Fruit fly (Drosophila melanogaster) whole organism, embryonic: ENCODE measurements around the gene Tim17b1.

ENCODE experiments used
- Abd-B ChIP-seq: fragments of 200-800 bp; sonication (Bioruptor generic); optimal IDR thresholded peaks from 2 replicates; lab custom pipeline; 2018; ENCODE audit warnings: missing biosample characterization, mild to moderate bottlenecking, missing genetic modification characterization, moderate library complexity
- CG10267 ChIP-seq: fragments of 200-800 bp; sonication (Bioruptor generic); optimal IDR thresholded peaks from 2 replicates; lab custom pipeline; 2018; ENCODE audit warnings: missing biosample characterization, mild to moderate bottlenecking, missing genetic modification characterization, moderate library complexity
- CG10565 ChIP-seq: fragments of 200-800 bp; sonication (Bioruptor generic); optimal IDR thresholded peaks from 3 replicates; lab custom pipeline; 2016; ENCODE audit warnings: missing biosample characterization, mild to moderate bottlenecking, missing genetic modification characterization
- CG11456 ChIP-seq: fragments of 200-800 bp; sonication (Bioruptor generic); IDR thresholded peaks from 3 replicates; pipeline ENCODE4 v1.3.6; 2022; ENCODE audit warnings: missing biosample characterization, missing genetic modification characterization
- CG11696 ChIP-seq: fragments of 200-800 bp; sonication (Bioruptor generic); IDR thresholded peaks from 2 replicates; pipeline ENCODE4 v1.3.6; 2022; ENCODE audit warnings: missing biosample characterization, missing genetic modification characterization
- CG12155 ChIP-seq: fragments of 200-800 bp; sonication (Bioruptor generic); optimal IDR thresholded peaks from 3 replicates; lab custom pipeline; 2016; ENCODE audit warnings: missing biosample characterization, missing genetic modification characterization
- CG12391 ChIP-seq: fragments of 200-800 bp; sonication (Bioruptor generic); optimal IDR thresholded peaks from 3 replicates; lab custom pipeline; 2018; ENCODE audit warnings: missing biosample characterization, mild to moderate bottlenecking, missing genetic modification characterization, moderate library complexity
- CG1529 ChIP-seq: fragments of 200-800 bp; sonication (Bioruptor generic); optimal IDR thresholded peaks from 3 replicates; lab custom pipeline; 2018; ENCODE audit warnings: missing biosample characterization, missing genetic modification characterization
- CG15696 ChIP-seq: fragments of 200-800 bp; sonication (Bioruptor generic); optimal IDR thresholded peaks from 2 replicates; lab custom pipeline; 2019; ENCODE audit warnings: missing biosample characterization, mild to moderate bottlenecking, missing genetic modification characterization, moderate library complexity
- CG17359 ChIP-seq: fragments of 200-800 bp; sonication (Bioruptor generic); optimal IDR thresholded peaks from 3 replicates; lab custom pipeline; 2018; ENCODE audit warnings: missing biosample characterization, mild to moderate bottlenecking, missing genetic modification characterization, moderate library complexity
- CG2120 ChIP-seq: fragments of 200-800 bp; sonication (Bioruptor generic); optimal IDR thresholded peaks from 3 replicates; lab custom pipeline; 2016; ENCODE audit warnings: missing biosample characterization, missing genetic modification characterization
- CG30403 ChIP-seq: fragments of 200-800 bp; sonication (Bioruptor generic); optimal IDR thresholded peaks from 3 replicates; lab custom pipeline; 2016; ENCODE audit warnings: missing biosample characterization, missing genetic modification characterization
- CG32532 ChIP-seq: fragments of 200-800 bp; sonication (Bioruptor generic); IDR thresholded peaks from 2 replicates; pipeline ENCODE4 v1.3.6; 2022; ENCODE audit warnings: missing biosample characterization, missing genetic modification characterization
- CG3995 ChIP-seq: fragments of 200-800 bp; sonication (Bioruptor generic); optimal IDR thresholded peaks from 3 replicates; lab custom pipeline; 2016; ENCODE audit warnings: missing biosample characterization, missing genetic modification characterization
- CG4424 ChIP-seq: fragments of 200-800 bp; sonication (Bioruptor generic); optimal IDR thresholded peaks from 3 replicates; lab custom pipeline; 2016; ENCODE audit warnings: missing biosample characterization, missing genetic modification characterization
- CG5953 ChIP-seq: fragments of 200-800 bp; sonication (Bioruptor generic); IDR thresholded peaks from 2 replicates; pipeline ENCODE4 v1.3.6; 2022; ENCODE audit warnings: missing biosample characterization, missing genetic modification characterization
- CG8290 ChIP-seq, 3 experiments: fragments of 200-800 bp; sonication (Bioruptor generic); optimal IDR thresholded peaks; 2 replicates each; lab custom pipeline; 2016 to 2019; ENCODE audit warnings: missing biosample characterization in 3 of 3, missing genetic modification characterization in 3 of 3, mild to moderate bottlenecking in 2 of 3, moderate library complexity in 1 of 3
- CG8388 ChIP-seq: fragments of 200-800 bp; sonication (Bioruptor generic); optimal IDR thresholded peaks from 2 replicates; lab custom pipeline; 2019; ENCODE audit warnings: missing biosample characterization, mild to moderate bottlenecking, missing genetic modification characterization, moderate library complexity
- CG9437 ChIP-seq: fragments of 200-800 bp; sonication (Bioruptor generic); optimal IDR thresholded peaks from 2 replicates; lab custom pipeline; 2018; ENCODE audit warnings: missing biosample characterization, mild to moderate bottlenecking, missing genetic modification characterization
- CG9932 ChIP-seq: fragments of 200-800 bp; sonication (Bioruptor generic); IDR thresholded peaks from 2 replicates; pipeline ENCODE4 v1.3.6; 2022; ENCODE audit warnings: missing biosample characterization, missing genetic modification characterization
- HLH54F ChIP-seq: fragments of 200-800 bp; sonication (Bioruptor generic); optimal IDR thresholded peaks from 3 replicates; lab custom pipeline; 2016; ENCODE audit warnings: missing biosample characterization, missing genetic modification characterization
- HmgZ ChIP-seq: fragments of 200-800 bp; sonication (Bioruptor generic); optimal IDR thresholded peaks from 2 replicates; lab custom pipeline; 2018; ENCODE audit warnings: missing biosample characterization, mild to moderate bottlenecking, missing genetic modification characterization
- Med ChIP-seq: fragments of 200-800 bp; sonication (Bioruptor generic); peaks from one replicate; lab custom pipeline; 2016; ENCODE audit warnings: missing biosample characterization, missing genetic modification characterization, mild to moderate bottlenecking, inconsistent platforms, moderate library complexity
- Pdp1 ChIP-seq, 2 experiments: fragments of 200-800 bp; sonication (Bioruptor generic); optimal IDR thresholded peaks; 3 replicates each; lab custom pipeline; 2016; ENCODE audit warnings: missing biosample characterization in 2 of 2, missing genetic modification characterization in 2 of 2, mild to moderate bottlenecking in 1 of 2, moderate library complexity in 1 of 2
- Side ChIP-seq: fragments of 200-800 bp; sonication (Bioruptor generic); optimal IDR thresholded peaks from 2 replicates; lab custom pipeline; 2016; ENCODE audit warnings: missing biosample characterization, missing genetic modification characterization
- Sox100B ChIP-seq: fragments of 200-800 bp; sonication (Bioruptor generic); optimal IDR thresholded peaks from 3 replicates; lab custom pipeline; 2018; ENCODE audit warnings: missing biosample characterization, mild to moderate bottlenecking, missing genetic modification characterization
- Xrp1 ChIP-seq: fragments of 200-800 bp; sonication (Bioruptor generic); IDR thresholded peaks from 2 replicates; pipeline ENCODE4 v1.3.6; 2022; ENCODE audit warnings: missing biosample characterization, missing genetic modification characterization
- ab ChIP-seq: fragments of 200-800 bp; sonication (Bioruptor generic); optimal IDR thresholded peaks from 2 replicates; lab custom pipeline; 2016; ENCODE audit warnings: missing biosample characterization, missing genetic modification characterization
- ara ChIP-seq: fragments of 200-800 bp; sonication (Bioruptor generic); IDR thresholded peaks from 2 replicates; pipeline ENCODE4 v1.3.6; 2022; ENCODE audit warnings: missing biosample characterization, missing genetic modification characterization
- cad ChIP-seq: fragments of >200 bp; optimal IDR thresholded peaks from 2 replicates; lab custom pipeline; 2017; ENCODE audit warnings: missing biosample characterization, missing genetic modification characterization
- chif ChIP-seq, 2 experiments: fragments of 200-800 bp; sonication (Bioruptor generic); optimal IDR thresholded peaks; 3 replicates each; lab custom pipeline; 2016; ENCODE audit warnings: missing biosample characterization in 2 of 2, missing genetic modification characterization in 2 of 2
- ci ChIP-seq: fragments of 200-800 bp; sonication (Bioruptor generic); IDR thresholded peaks from 3 replicates; pipeline ENCODE4 v1.3.6; 2022; ENCODE audit warnings: missing biosample characterization, missing genetic modification characterization
- dm ChIP-seq: fragments of 200-800 bp; sonication (Bioruptor generic); optimal IDR thresholded peaks from 3 replicates; lab custom pipeline; 2016; ENCODE audit warnings: missing biosample characterization, missing genetic modification characterization
- dpn ChIP-seq, 2 experiments: fragments of 200-800 bp; sonication (Bioruptor generic); optimal IDR thresholded peaks; 3 replicates each; lab custom pipeline; 2016; ENCODE audit warnings: missing biosample characterization in 2 of 2, missing genetic modification characterization in 2 of 2
- fru ChIP-seq: fragments of >200 bp; optimal IDR thresholded peaks from 2 replicates; lab custom pipeline; 2017
- gt ChIP-seq: fragments of 200-800 bp; sonication (Bioruptor generic); IDR thresholded peaks from 2 replicates; pipeline ENCODE4 v1.3.6; 2022; ENCODE audit warnings: missing biosample characterization, missing genetic modification characterization
- insv ChIP-seq, 2 experiments: fragments of 200-800 bp; sonication (Bioruptor generic); optimal IDR thresholded peaks; 3 replicates each; lab custom pipeline; 2016 to 2018; ENCODE audit warnings: missing biosample characterization in 2 of 2, missing genetic modification characterization in 2 of 2
- jumu ChIP-seq: fragments of 200-800 bp; sonication (Bioruptor generic); optimal IDR thresholded peaks from 3 replicates; lab custom pipeline; 2016; ENCODE audit warnings: missing biosample characterization, missing genetic modification characterization
- ken ChIP-seq: fragments of 200-800 bp; sonication (Bioruptor generic); IDR thresholded peaks from 3 replicates; pipeline ENCODE4 v1.3.6; 2022; ENCODE audit warnings: missing biosample characterization, missing genetic modification characterization
- lbe ChIP-seq: fragments of 200-800 bp; sonication (Bioruptor generic); optimal IDR thresholded peaks from 2 replicates; lab custom pipeline; 2016; ENCODE audit warnings: missing biosample characterization, mild to moderate bottlenecking, missing genetic modification characterization
- pzg ChIP-seq: fragments of 200-800 bp; sonication (Bioruptor generic); optimal IDR thresholded peaks from 3 replicates; lab custom pipeline; 2018; ENCODE audit warnings: missing biosample characterization, mild to moderate bottlenecking, missing genetic modification characterization, moderate library complexity
- sens ChIP-seq: fragments of 200-800 bp; sonication (Bioruptor generic); peaks from one replicate; lab custom pipeline; 2016; ENCODE audit warnings: missing biosample characterization, missing genetic modification characterization
- sob ChIP-seq: fragments of 200-800 bp; sonication (Bioruptor generic); IDR thresholded peaks from 2 replicates; pipeline ENCODE4 v1.3.6; 2022; ENCODE audit warnings: missing biosample characterization, missing genetic modification characterization
- stwl ChIP-seq: fragments of 200-800 bp; sonication (Bioruptor generic); optimal IDR thresholded peaks from 3 replicates; lab custom pipeline; 2018; ENCODE audit warnings: missing biosample characterization, mild to moderate bottlenecking, missing genetic modification characterization, moderate library complexity
- zf30C ChIP-seq: fragments of 200-800 bp; sonication (Bioruptor generic); optimal IDR thresholded peaks from 3 replicates; lab custom pipeline; 2018; ENCODE audit warnings: missing biosample characterization, mild to moderate bottlenecking, missing genetic modification characterization

Gene Tim17b1

dm6 chr3R:5264251-5265098 lies 35.5 kb upstream of the Tim17b1 start (continued):
- TF ChIP-seq CG11456 (GFP tag; lab: Robert Waterston, UW): no peak

- TF ChIP-seq cad (GFP tag; lab: Kevin White, UChicago): peak; percentile 30
- TF ChIP-seq CG10565 (GFP tag; lab: Kevin White, UChicago): no peak
Observed at dm6 chr3R:5266282-5266681, 33.7 kb upstream of the Tim17b1 start.

dm6 chr3R:5268495-5268894 lies 31.4 kb upstream of the Tim17b1 start:
- TF ChIP-seq Pdp1 (GFP tag; optimal IDR thresholded peaks at IDR 0.05; lab: Kevin White, UChicago): no peak
- TF ChIP-seq CG12391 (tag; lab: Kevin White, UChicago): no peak
- TF ChIP-seq CG1529 (GFP tag; lab: Kevin White, UChicago): no peak
- TF ChIP-seq Side: no peak
- TF ChIP-seq CG4424 (GFP tag; lab: Kevin White, UChicago): no peak
- no peak for TF ChIP-seq CG32532
- no peak for TF ChIP-seq CG9932 (GFP tag; lab: Robert Waterston, UW)
- peak; percentile 77 for TF ChIP-seq CG3995 (GFP tag; lab: Kevin White, UChicago)
- no peak for TF ChIP-seq dm (GFP tag; lab: Kevin White, UChicago)
- TF ChIP-seq gt (GFP tag; lab: Robert Waterston, UW): no peak
- no peak for TF ChIP-seq insv (GFP tag; optimal IDR thresholded peaks at IDR 0.05; lab: Kevin White, UChicago)
- TF ChIP-seq CG5953 (GFP tag; lab: Robert Waterston, UW): no peak
- TF ChIP-seq CG9437 (GFP tag; lab: Kevin White, UChicago): peak; percentile 97
- no peak for TF ChIP-seq chif (GFP tag; optimal IDR thresholded peaks at IDR 0.05; lab: Kevin White, UChicago)
- TF ChIP-seq CG17359 (tag; lab: Kevin White, UChicago): no peak
- TF ChIP-seq fru (lab: Kevin White, UChicago): no peak
- TF ChIP-seq ci: no peak
- TF ChIP-seq lbe (GFP tag; lab: Kevin White, UChicago): peak; percentile 31
- TF ChIP-seq HmgZ (tag; lab: Kevin White, UChicago): peak; percentile 11
- no peak for TF ChIP-seq CG15696 (tag; lab: Kevin White, UChicago)
- TF ChIP-seq ara (GFP tag; lab: Robert Waterston, UW): no peak
- TF ChIP-seq, all 482 proteins: peak for 4

- TF ChIP-seq sens (GFP tag; lab: Kevin White, UChicago): peak; percentile 61
- peak; percentile 99 for TF ChIP-seq CG8388
- TF ChIP-seq dpn (GFP tag; optimal IDR thresholded peaks at IDR 0.05; lab: Kevin White, UChicago): peak; percentile 17 to 30
- TF ChIP-seq Med (GFP tag; lab: Kevin White, UChicago): peak; percentile 79
- TF ChIP-seq CG30403 (GFP tag; lab: Kevin White, UChicago): peak; percentile 27
- peak; percentile 2 for TF ChIP-seq pzg (GFP tag; lab: Kevin White, UChicago)
- 0 out of 2 replicates have a peak, but pooled peaks have one; percentile 19 for TF ChIP-seq sob (GFP tag; lab: Robert Waterston, UW)
- TF ChIP-seq CG2120 (GFP tag; lab: Kevin White, UChicago): peak; percentile 10
- peak; percentile 60 for TF ChIP-seq Xrp1 (GFP tag; lab: Robert Waterston, UW)
- TF ChIP-seq jumu: peak; percentile 9
- peak; percentile 14; the same call in 1 of the 3 replicates for TF ChIP-seq ken
- peak; percentile 44; the same call in 1 of the 2 replicates for TF ChIP-seq CG11696 (GFP tag; lab: Robert Waterston, UW)
- TF ChIP-seq Sox100B: peak; percentile 12
- TF ChIP-seq ab (GFP tag; lab: Kevin White, UChicago): no peak
- TF ChIP-seq zf30C (GFP tag; lab: Kevin White, UChicago): peak; percentile 84
- peak; percentile 25 for TF ChIP-seq CG12155
- no peak for TF ChIP-seq CG9932 (GFP tag; lab: Robert Waterston, UW)
- peak; percentile 76 for TF ChIP-seq CG10267 (tag; lab: Kevin White, UChicago)
- TF ChIP-seq CG8290 (GFP tag; optimal IDR thresholded peaks at IDR 0.05; lab: Kevin White, UChicago): no peak
- TF ChIP-seq CG8290 (tag; optimal IDR thresholded peaks at IDR 0.05; lab: Kevin White, UChicago): peak; percentile 24 to 50
- TF ChIP-seq Abd-B (GFP tag; lab: Kevin White, UChicago): no peak
- TF ChIP-seq HLH54F (GFP tag; lab: Kevin White, UChicago): no peak
- TF ChIP-seq stwl (tag; lab: Kevin White, UChicago): peak; percentile 43
Observed at dm6 chr3R:5270806-5271205, 29.1 kb upstream of the Tim17b1 start.
